Fruit fly (Drosophila melanogaster) whole organism: ENCODE measurements around the gene rt.
A peak's percentile ranks its signal among the peaks of the same experiment; 100 is the strongest.
"Not testable (repeated sequence)": the region's sequence is repeated elsewhere in the genome, so short reads cannot be mapped to it uniquely, and the experiment has no call there.

ENCODE experiments used
- CG8478 ChIP-seq: fragments of >200 bp; optimal IDR thresholded peaks from 2 replicates; lab custom pipeline; 2018; ENCODE audit warnings: inconsistent platforms
- Dll ChIP-seq: fragments of >200 bp; optimal IDR thresholded peaks from 2 replicates; lab custom pipeline; 2017
- EcR ChIP-seq, 2 experiments: fragments of >200 bp; optimal IDR thresholded peaks; 2 replicates each; lab custom pipeline; 2017; ENCODE audit warnings: missing biosample characterization in 2 of 2, missing genetic modification characterization in 2 of 2, missing genetic modification reagents in 2 of 2
- pan ChIP-seq: fragments of >200 bp; optimal IDR thresholded peaks from 2 replicates; lab custom pipeline; 2017
- psq ChIP-seq: fragments of >200 bp; optimal IDR thresholded peaks from 2 replicates; lab custom pipeline; 2017
- usp ChIP-seq: fragments of >200 bp; optimal IDR thresholded peaks from 2 replicates; lab custom pipeline; 2017; ENCODE audit warnings: missing biosample characterization, missing genetic modification characterization, mixed read lengths

rt gene

DNA sequence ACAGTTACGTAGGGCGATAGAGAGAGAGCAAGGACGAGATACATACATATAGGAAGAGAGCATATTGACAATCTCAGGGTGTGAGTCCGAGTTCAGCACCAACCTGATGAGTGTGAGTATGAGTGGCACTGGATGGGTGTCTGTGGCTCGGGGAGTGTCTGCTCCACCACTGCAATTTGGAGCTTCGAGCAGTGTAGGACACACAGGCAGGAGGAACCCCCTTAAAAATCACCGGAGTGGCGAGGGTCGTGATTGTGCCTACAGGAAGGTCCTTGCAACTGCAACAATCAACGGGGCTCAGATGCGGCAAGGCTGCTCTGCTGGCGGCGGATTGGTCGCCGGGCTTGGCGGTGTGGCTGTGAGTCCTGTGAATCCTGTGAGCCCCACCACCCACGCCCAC lies 4.2 kb upstream of the rt start:
- TF ChIP-seq usp (GFP tag; lab: Kevin White, UChicago) = no peak
- no peak for TF ChIP-seq EcR (GFP tag; optimal IDR thresholded peaks at IDR 0.05; lab: Kevin White, UChicago)
- TF ChIP-seq pan (lab: Kevin White, UChicago) = no peak
- no peak for TF ChIP-seq psq (lab: Kevin White, UChicago)
- no peak for TF ChIP-seq CG8478 (lab: Kevin White, UChicago)
- TF ChIP-seq Dll (lab: Kevin White, UChicago) = no peak

DNA sequence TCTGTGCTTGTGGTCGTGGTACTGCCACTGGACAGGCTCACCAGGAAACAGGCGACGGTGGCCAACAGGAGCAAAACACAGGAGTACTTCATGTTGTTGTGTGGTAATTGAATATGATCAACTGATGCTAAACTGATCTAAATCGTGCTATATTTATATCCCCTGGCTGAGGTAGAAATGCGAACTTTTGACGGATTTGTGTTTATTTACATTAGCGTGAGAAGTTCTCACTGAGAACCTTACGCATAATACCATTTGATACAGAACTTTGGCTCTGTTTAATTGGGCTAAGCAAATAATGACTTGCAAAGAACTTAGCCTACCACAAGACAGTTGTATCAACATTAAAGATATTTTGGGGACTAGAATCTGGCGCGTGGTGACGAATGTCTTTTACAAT lies 3.6 kb upstream of the rt start, which contains the start of gene CG33268:
Gene CG33268, minus strand, starts transcription at position 101 of the 400 bp plus-strand sequence.
- TF ChIP-seq CG8478 (lab: Kevin White, UChicago) (no peak), usp (GFP tag; lab: Kevin White, UChicago) (no peak), pan (lab: Kevin White, UChicago) (no peak), EcR (GFP tag; optimal IDR thresholded peaks at IDR 0.05; lab: Kevin White, UChicago) (no peak), psq (lab: Kevin White, UChicago) (no peak), Dll (lab: Kevin White, UChicago) (no peak)

DNA sequence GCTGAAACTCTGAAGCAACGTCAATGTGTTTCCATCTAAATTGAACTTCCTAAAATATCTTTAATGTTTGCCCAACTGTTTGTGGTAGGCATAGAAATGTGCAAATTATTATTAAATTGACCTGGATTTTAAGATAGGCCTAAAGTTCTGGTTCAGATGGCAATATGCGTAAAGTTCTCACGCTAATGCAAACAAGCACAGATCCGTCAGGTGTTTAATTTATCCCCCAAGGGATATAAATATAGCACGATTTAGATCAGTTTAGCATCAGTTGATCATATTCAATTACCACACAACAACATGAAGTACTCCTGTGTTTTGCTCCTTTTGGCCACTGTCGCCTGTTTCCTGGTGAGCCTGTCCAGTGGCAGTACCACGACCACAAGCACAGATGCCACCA lies 1.8 kb upstream of the rt start, which contains the start of gene CG7377:
Gene CG7377, plus strand, starts transcription at position 301 of the 400 bp plus-strand sequence.
- TF ChIP-seq psq (lab: Kevin White, UChicago); EcR (GFP tag; optimal IDR thresholded peaks at IDR 0.05; lab: Kevin White, UChicago); usp (GFP tag; lab: Kevin White, UChicago): not testable (repeated sequence)

DNA sequence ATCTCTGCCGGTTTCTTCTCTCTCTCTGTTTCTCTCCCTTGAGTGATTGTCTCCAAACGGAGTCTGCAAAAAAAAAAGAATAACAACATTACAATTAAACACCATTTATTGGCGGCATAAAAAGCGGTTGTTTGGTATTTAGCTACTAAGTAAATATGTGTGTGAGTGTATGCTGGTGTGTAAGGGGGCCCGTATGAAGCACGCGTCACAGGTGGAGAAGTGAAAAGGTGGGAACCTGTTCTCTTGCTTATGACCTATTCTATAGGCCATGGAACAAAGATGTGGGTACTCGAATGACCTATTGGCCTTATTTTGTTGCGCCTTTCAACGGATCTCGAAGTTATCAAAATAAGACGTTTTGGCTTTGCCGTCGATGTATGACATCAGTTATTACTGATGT lies 1.0 kb upstream of the rt start:
- no peak for TF ChIP-seq pan (lab: Kevin White, UChicago)
- TF ChIP-seq CG8478 (lab: Kevin White, UChicago) = no peak
- TF ChIP-seq EcR (GFP tag; optimal IDR thresholded peaks at IDR 0.05; lab: Kevin White, UChicago) = no peak

DNA sequence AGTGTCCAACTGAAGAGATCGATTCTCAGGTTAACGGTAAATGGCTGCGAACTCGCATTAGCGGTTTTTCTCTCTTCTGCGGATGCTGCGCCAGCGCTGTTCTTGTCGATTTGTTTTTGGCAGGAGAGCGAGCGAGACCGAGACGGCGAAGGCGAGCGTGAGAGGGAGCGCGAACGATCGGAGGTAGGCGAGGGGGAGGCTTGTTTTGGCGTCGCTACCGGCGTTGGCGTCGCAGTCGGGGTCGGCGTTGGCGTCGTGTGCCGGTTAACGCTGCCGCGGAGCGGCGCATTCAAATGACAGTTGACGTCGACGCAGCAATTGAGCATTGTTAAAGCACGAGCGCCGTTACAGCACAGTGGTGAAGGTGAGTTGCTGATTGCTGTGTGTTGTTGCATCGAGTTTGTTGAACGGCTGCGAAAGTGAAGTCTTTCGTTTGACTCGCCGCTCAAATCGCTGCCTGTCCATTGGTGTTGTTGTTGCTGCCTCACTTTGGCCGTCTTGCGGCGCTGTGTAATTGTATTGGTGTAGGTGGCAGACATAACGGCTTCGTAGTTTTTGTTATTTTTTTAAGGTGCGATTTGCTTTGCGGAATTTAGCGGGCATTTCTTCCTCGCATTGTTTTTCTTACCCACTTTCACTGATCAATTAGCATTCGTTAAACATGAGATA lies 642 bp downstream of the rt start:
- TF ChIP-seq Dll (lab: Kevin White, UChicago) (peak; percentile 70), EcR (GFP tag; optimal IDR thresholded peaks at IDR 0.05; lab: Kevin White, UChicago) (no peak)

DNA sequence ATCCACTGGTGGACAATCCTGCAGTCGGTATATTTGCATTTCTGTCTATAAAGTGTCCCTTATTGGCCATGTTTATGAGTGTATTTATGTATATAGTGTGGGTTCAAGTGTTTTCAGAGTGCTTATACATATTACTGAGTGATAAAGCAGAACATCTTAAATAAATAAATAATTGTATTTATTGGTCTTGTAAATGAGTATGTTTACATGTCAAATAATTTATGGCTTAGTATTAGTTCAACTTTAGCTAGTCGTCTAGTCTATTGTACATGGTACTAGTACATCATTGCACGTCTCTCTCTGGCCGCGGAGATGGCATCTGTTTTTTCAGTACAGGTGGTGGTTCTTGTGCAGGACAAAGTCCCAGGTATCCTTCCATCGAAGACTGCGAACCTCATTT lies 3.6 kb downstream of the rt start, which contains the start of gene CG32086:
Gene CG32086, minus strand, starts transcription at position 101 of the 400 bp plus-strand sequence.
- no peak for TF ChIP-seq usp (GFP tag; lab: Kevin White, UChicago)
- no peak for TF ChIP-seq CG8478 (lab: Kevin White, UChicago)
- no peak for TF ChIP-seq Dll (lab: Kevin White, UChicago)
- TF ChIP-seq pan (lab: Kevin White, UChicago) = no peak
- TF ChIP-seq psq (lab: Kevin White, UChicago) = no peak
- TF ChIP-seq EcR (GFP tag; optimal IDR thresholded peaks at IDR 0.05; lab: Kevin White, UChicago) = no peak

DNA sequence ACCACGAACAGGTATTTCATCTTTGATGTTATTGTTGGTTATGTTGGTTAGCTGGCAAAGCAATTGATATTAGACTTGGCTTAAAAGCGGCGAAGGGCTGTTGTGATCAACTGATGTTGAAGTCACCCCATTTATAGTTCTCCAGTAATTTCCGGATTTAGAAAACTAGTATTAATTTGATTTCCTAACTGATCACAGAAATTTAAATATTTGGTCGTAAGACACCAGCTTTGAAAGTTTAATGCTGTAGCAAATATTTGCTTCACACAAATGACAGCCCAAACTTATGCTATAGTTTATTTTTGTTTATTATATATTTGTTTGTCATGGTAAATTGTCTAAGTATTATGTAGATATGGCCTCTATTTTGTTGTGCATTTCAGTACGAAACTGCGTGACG lies 5.5 kb downstream of the rt start, which contains the start of gene CG33269:
Gene CG33269, minus strand, starts transcription at position 101 of the 400 bp plus-strand sequence.
- TF ChIP-seq Dll (lab: Kevin White, UChicago) (no peak), psq (lab: Kevin White, UChicago) (no peak), pan (lab: Kevin White, UChicago) (no peak), EcR (GFP tag; optimal IDR thresholded peaks at IDR 0.05; lab: Kevin White, UChicago) (no peak), usp (GFP tag; lab: Kevin White, UChicago) (no peak), CG8478 (lab: Kevin White, UChicago) (no peak)

DNA sequence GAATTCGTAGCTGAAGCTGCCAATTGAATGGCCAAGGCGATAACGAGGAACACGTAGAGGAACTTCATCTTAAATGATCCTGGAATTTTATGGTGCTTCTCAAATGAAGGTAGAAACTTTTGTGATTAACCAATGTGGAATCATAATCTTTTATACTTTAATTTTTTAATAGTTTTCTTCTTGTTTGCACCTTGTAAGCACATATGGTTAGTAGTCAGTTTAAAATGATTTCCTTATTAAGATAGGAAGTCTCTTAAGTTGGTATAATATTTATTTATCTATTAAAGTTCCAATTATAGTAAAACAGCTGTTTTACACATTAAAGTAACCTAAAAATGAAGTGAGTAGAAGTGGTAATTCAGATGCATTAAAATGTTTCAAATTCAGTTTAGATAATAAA lies 6.7 kb downstream of the rt start, which contains the start of gene CG43391:
Gene CG43391, minus strand, starts transcription at position 101 of the 400 bp plus-strand sequence.
- no peak for TF ChIP-seq Dll (lab: Kevin White, UChicago)
- no peak for TF ChIP-seq usp (GFP tag; lab: Kevin White, UChicago)
- no peak for TF ChIP-seq pan (lab: Kevin White, UChicago)
- no peak for TF ChIP-seq EcR (GFP tag; optimal IDR thresholded peaks at IDR 0.05; lab: Kevin White, UChicago)
- no peak for TF ChIP-seq CG8478 (lab: Kevin White, UChicago)
- no peak for TF ChIP-seq psq (lab: Kevin White, UChicago)

DNA sequence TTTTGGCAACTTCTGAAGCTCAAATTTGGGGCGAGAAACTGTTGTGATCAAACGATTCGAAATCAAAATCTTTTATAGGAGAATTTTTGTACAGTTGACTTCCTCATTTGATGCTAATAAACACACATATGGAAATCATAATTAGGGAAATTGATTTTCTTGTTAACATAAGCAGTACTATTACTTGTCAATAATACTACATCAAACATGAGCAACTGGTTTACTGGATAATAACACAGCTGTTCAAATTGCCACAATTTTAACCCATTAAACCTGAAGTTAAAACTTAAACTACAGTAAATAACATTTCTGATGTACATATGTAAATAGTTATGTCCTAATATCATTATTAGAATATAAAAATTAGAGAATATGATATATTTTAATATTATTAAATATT lies 7.7 kb downstream of the rt start, which contains the start of gene CG43390:
Gene CG43390, minus strand, starts transcription at position 32 of the 400 bp plus-strand sequence.
- no peak for TF ChIP-seq Dll (lab: Kevin White, UChicago)
- TF ChIP-seq CG8478 (lab: Kevin White, UChicago) = no peak
- no peak for TF ChIP-seq usp (GFP tag; lab: Kevin White, UChicago)
- TF ChIP-seq EcR (GFP tag; optimal IDR thresholded peaks at IDR 0.05; lab: Kevin White, UChicago) = no peak
- TF ChIP-seq pan (lab: Kevin White, UChicago) = no peak
- no peak for TF ChIP-seq psq (lab: Kevin White, UChicago)

DNA sequence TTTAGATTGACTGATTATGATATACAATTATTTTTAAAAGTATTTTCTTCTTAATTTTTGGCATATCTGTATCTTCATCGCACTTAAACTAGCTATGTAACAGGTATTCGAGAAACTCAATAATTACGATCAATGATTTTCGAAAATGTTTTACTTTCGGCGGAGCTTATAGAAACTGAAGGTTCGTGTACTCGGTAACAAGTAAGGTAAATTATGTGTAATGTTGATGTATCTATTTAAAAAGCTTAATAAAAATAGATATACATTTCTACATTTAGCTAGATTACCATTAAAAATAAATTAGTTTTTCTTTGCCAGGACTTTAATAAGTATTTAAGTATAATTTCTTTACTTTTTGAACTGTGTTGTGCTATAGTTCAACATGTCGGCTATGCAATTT lies 8.7 kb downstream of the rt start:
- TF ChIP-seq CG8478 (lab: Kevin White, UChicago) (no peak), psq (lab: Kevin White, UChicago) (no peak), EcR (GFP tag; optimal IDR thresholded peaks at IDR 0.05; lab: Kevin White, UChicago) (no peak), usp (GFP tag; lab: Kevin White, UChicago) (no peak)

DNA sequence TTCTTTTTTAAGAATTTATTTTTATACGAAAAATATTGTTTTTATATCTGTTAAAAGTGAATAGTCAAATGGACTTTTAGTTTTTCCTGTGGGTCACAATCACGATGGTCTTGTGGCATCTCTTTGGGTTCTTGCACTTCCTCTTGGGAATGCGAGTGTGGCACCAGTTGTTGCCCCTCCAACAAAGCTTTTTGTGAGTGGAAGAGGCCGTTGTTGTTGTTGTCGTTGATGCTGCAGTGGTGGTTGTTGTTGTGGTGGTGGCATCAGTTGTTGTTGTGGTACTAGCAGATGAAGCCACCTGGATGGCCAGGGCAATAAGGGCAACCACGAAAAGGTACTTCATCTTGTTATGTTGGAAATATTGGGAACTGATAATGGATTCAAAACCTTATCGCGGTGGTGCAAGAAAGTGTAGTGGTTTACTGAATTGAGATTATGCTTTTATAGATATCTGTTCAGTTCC lies 9.3 kb downstream of the rt start, which contains the start of gene CG33270:
Gene CG33270, minus strand, starts transcription at position 413 of the 463 bp plus-strand sequence.
- TF ChIP-seq CG8478 (lab: Kevin White, UChicago) (no peak), pan (lab: Kevin White, UChicago) (no peak), psq (lab: Kevin White, UChicago) (no peak), usp (GFP tag; lab: Kevin White, UChicago) (no peak), EcR (GFP tag; optimal IDR thresholded peaks at IDR 0.05; lab: Kevin White, UChicago) (no peak), Dll (lab: Kevin White, UChicago) (no peak)
